Fruit fly (Drosophila melanogaster) whole organism, embryonic: ENCODE results near the gene PIG-T.
A peak's percentile ranks its signal among the peaks of the same experiment; 100 is the strongest.

Source experiments
- Atf3 ChIP-seq: fragments of 200-800 bp; sonication (Bioruptor generic); optimal IDR thresholded peaks from 3 replicates; lab custom pipeline; 2016; ENCODE audit warnings: missing biosample characterization, missing genetic modification characterization
- CG13123 ChIP-seq: fragments of 200-800 bp; sonication (Bioruptor generic); optimal IDR thresholded peaks from 2 replicates; lab custom pipeline; 2016; ENCODE audit warnings: missing biosample characterization, missing genetic modification characterization
- CG13894 ChIP-seq: fragments of 200-800 bp; sonication (Bioruptor generic); optimal IDR thresholded peaks from 3 replicates; lab custom pipeline; 2018; ENCODE audit warnings: missing biosample characterization, mild to moderate bottlenecking, missing genetic modification characterization, moderate library complexity
- CG14710 ChIP-seq: fragments of 200-800 bp; sonication (Bioruptor generic); optimal IDR thresholded peaks from 3 replicates; lab custom pipeline; 2019; ENCODE audit warnings: missing biosample characterization, mild to moderate bottlenecking, missing genetic modification characterization, moderate library complexity
- CG14860 ChIP-seq: fragments of 200-800 bp; sonication (Bioruptor generic); IDR thresholded peaks from 3 replicates; pipeline ENCODE4 v1.3.6; 2022; ENCODE audit warnings: missing biosample characterization, missing genetic modification characterization; ENCODE audit not compliant: partially characterized antibody
- CG1529 ChIP-seq: fragments of 200-800 bp; sonication (Bioruptor generic); optimal IDR thresholded peaks from 3 replicates; lab custom pipeline; 2018; ENCODE audit warnings: missing biosample characterization, missing genetic modification characterization
- CG17612 ChIP-seq: fragments of 200-800 bp; sonication (Bioruptor generic); IDR thresholded peaks from 2 replicates; pipeline ENCODE4 v1.3.6; 2022; ENCODE audit warnings: missing biosample characterization, missing genetic modification characterization
- CG2116 ChIP-seq: fragments of 200-800 bp; sonication (Bioruptor generic); optimal IDR thresholded peaks from 3 replicates; lab custom pipeline; 2018; ENCODE audit warnings: missing biosample characterization, mild to moderate bottlenecking, missing genetic modification characterization
- CG2889 ChIP-seq: fragments of 200-800 bp; sonication (Bioruptor generic); IDR thresholded peaks from 3 replicates; pipeline ENCODE4 v1.3.6; 2022; ENCODE audit warnings: missing biosample characterization, missing genetic modification characterization
- CG31365 ChIP-seq: fragments of 200-800 bp; sonication (Bioruptor generic); optimal IDR thresholded peaks from 2 replicates; lab custom pipeline; 2018; ENCODE audit warnings: missing biosample characterization, mild to moderate bottlenecking, missing genetic modification characterization
- CG31441 ChIP-seq: fragments of 200-800 bp; sonication (Bioruptor generic); IDR thresholded peaks from 2 replicates; pipeline ENCODE4 v1.3.6; 2022; ENCODE audit warnings: missing biosample characterization, missing genetic modification characterization
- CG3163 ChIP-seq: fragments of 200-800 bp; sonication (Bioruptor generic); optimal IDR thresholded peaks from 3 replicates; lab custom pipeline; 2016; ENCODE audit warnings: missing biosample characterization, missing genetic modification characterization
- CG3407 ChIP-seq: fragments of 200-800 bp; sonication (Bioruptor generic); optimal IDR thresholded peaks from 2 replicates; lab custom pipeline; 2018; ENCODE audit warnings: missing biosample characterization, mild to moderate bottlenecking, missing genetic modification characterization
- CG3838 ChIP-seq: fragments of 200-800 bp; sonication (Bioruptor generic); optimal IDR thresholded peaks from 3 replicates; lab custom pipeline; 2016; ENCODE audit warnings: missing biosample characterization, missing genetic modification characterization
- CG4617 ChIP-seq: fragments of 200-800 bp; sonication (Bioruptor generic); optimal IDR thresholded peaks from 3 replicates; lab custom pipeline; 2016; ENCODE audit warnings: missing biosample characterization, missing genetic modification characterization, borderline replicate concordance
- CG7963 ChIP-seq: fragments of 200-800 bp; sonication (Bioruptor generic); IDR thresholded peaks from 3 replicates; pipeline ENCODE4 v1.3.6; 2022; ENCODE audit warnings: missing biosample characterization, missing genetic modification characterization; ENCODE audit not compliant: partially characterized antibody
- CG9727 ChIP-seq: fragments of 200-800 bp; sonication (Bioruptor generic); optimal IDR thresholded peaks from 3 replicates; lab custom pipeline; 2017; ENCODE audit warnings: missing biosample characterization, mild to moderate bottlenecking, missing genetic modification characterization
- Dfd ChIP-seq, 2 experiments: fragments of >200 bp; optimal IDR thresholded peaks; 2 replicates each; lab custom pipeline; 2017; ENCODE audit warnings: missing biosample characterization in 2 of 2, missing genetic modification characterization in 2 of 2
- Eip74EF ChIP-seq, 2 experiments: fragments of 200-800 bp in 1 of 2; fragments of >200 bp in 1 of 2; sonication (Bioruptor generic) in 1 of 2; optimal IDR thresholded peaks; 2 replicates each; lab custom pipeline; 2017 to 2019; ENCODE audit warnings: missing biosample characterization in 2 of 2, missing genetic modification characterization in 2 of 2, mild to moderate bottlenecking in 1 of 2, moderate library complexity in 1 of 2
- Ets97D ChIP-seq: fragments of 200-800 bp; sonication (Bioruptor generic); optimal IDR thresholded peaks from 3 replicates; lab custom pipeline; 2016; ENCODE audit warnings: missing biosample characterization, missing genetic modification characterization
- HLHmδ ChIP-seq: fragments of 200-800 bp; sonication (Bioruptor generic); optimal IDR thresholded peaks from 2 replicates; lab custom pipeline; 2018; ENCODE audit warnings: missing biosample characterization, mild to moderate bottlenecking, missing genetic modification characterization, moderate library complexity
- Hey ChIP-seq: fragments of 200-800 bp; sonication (Bioruptor generic); optimal IDR thresholded peaks from 3 replicates; lab custom pipeline; 2018; ENCODE audit warnings: missing biosample characterization, mild to moderate bottlenecking, missing genetic modification characterization
- Hr39 ChIP-seq: fragments of >200 bp; optimal IDR thresholded peaks from 2 replicates; lab custom pipeline; 2017
- Myb ChIP-seq: fragments of 200-800 bp; sonication (Bioruptor generic); optimal IDR thresholded peaks from 2 replicates; lab custom pipeline; 2016; ENCODE audit warnings: missing biosample characterization, missing genetic modification characterization
- Neu2 ChIP-seq: fragments of 200-800 bp; sonication (Bioruptor generic); optimal IDR thresholded peaks from 3 replicates; lab custom pipeline; 2016; ENCODE audit warnings: missing biosample characterization, missing genetic modification characterization, borderline replicate concordance
- Ravus ChIP-seq: fragments of 200-800 bp; sonication (Bioruptor generic); IDR thresholded peaks from 2 replicates; pipeline ENCODE4 v1.3.6; 2022; ENCODE audit warnings: missing biosample characterization, missing genetic modification characterization
- Side ChIP-seq: fragments of 200-800 bp; sonication (Bioruptor generic); optimal IDR thresholded peaks from 2 replicates; lab custom pipeline; 2016; ENCODE audit warnings: missing biosample characterization, missing genetic modification characterization
- Six4 ChIP-seq: fragments of 200-800 bp; sonication (Bioruptor generic); optimal IDR thresholded peaks from 2 replicates; lab custom pipeline; 2016; ENCODE audit warnings: missing biosample characterization, missing genetic modification characterization
- Sox100B ChIP-seq: fragments of 200-800 bp; sonication (Bioruptor generic); optimal IDR thresholded peaks from 3 replicates; lab custom pipeline; 2018; ENCODE audit warnings: missing biosample characterization, mild to moderate bottlenecking, missing genetic modification characterization
- Usf ChIP-seq: fragments of 200-800 bp; sonication (Bioruptor generic); optimal IDR thresholded peaks from 2 replicates; lab custom pipeline; 2017; ENCODE audit warnings: missing genotype, missing biosample characterization, missing genetic modification characterization
- YL-1 ChIP-seq: fragments of 200-800 bp; sonication (Bioruptor generic); optimal IDR thresholded peaks from 3 replicates; lab custom pipeline; 2017; ENCODE audit warnings: missing biosample characterization, mild to moderate bottlenecking, missing genetic modification characterization
- bigmax ChIP-seq: fragments of 200-800 bp; sonication (Bioruptor generic); optimal IDR thresholded peaks from 2 replicates; lab custom pipeline; 2018; ENCODE audit warnings: missing biosample characterization, mild to moderate bottlenecking, missing genetic modification characterization
- bowl ChIP-seq: fragments of 200-800 bp; sonication (Bioruptor generic); IDR thresholded peaks from 2 replicates; pipeline ENCODE4 v1.3.6; 2022; ENCODE audit warnings: missing biosample characterization, missing genetic modification characterization
- cad ChIP-seq: fragments of >200 bp; optimal IDR thresholded peaks from 2 replicates; lab custom pipeline; 2017; ENCODE audit warnings: missing biosample characterization, missing genetic modification characterization
- cas ChIP-seq: fragments of 200-800 bp; sonication (Bioruptor generic); IDR thresholded peaks from 2 replicates; pipeline ENCODE4 v1.3.6; 2022; ENCODE audit warnings: missing biosample characterization, missing genetic modification characterization
- chn ChIP-seq: fragments of 200-800 bp; sonication (Bioruptor generic); optimal IDR thresholded peaks from 2 replicates; lab custom pipeline; 2016; ENCODE audit warnings: missing biosample characterization, missing genetic modification characterization
- dan ChIP-seq: fragments of 200-800 bp; sonication (Bioruptor generic); IDR thresholded peaks from 2 replicates; pipeline ENCODE4 v1.3.6; 2022; ENCODE audit warnings: missing biosample characterization, missing genetic modification characterization
- dimm ChIP-seq: fragments of 200-800 bp; sonication (Bioruptor generic); IDR thresholded peaks from 2 replicates; pipeline ENCODE4 v1.3.6; 2022; ENCODE audit warnings: missing biosample characterization, missing genetic modification characterization
- emc ChIP-seq: fragments of 200-800 bp; sonication (Bioruptor generic); optimal IDR thresholded peaks from 2 replicates; lab custom pipeline; 2016; ENCODE audit warnings: missing biosample characterization, missing genetic modification characterization
- fd3F ChIP-seq: fragments of 200-800 bp; sonication (Bioruptor generic); optimal IDR thresholded peaks from 2 replicates; lab custom pipeline; 2018; ENCODE audit warnings: missing biosample characterization, mild to moderate bottlenecking, missing genetic modification characterization, moderate library complexity
- hbn ChIP-seq: fragments of 200-800 bp; sonication (Bioruptor generic); IDR thresholded peaks from 2 replicates; pipeline ENCODE4 v1.3.6; 2022; ENCODE audit warnings: missing biosample characterization, missing genetic modification characterization; ENCODE audit not compliant: partially characterized antibody
- inv ChIP-seq: fragments of 200-800 bp; sonication (Bioruptor generic); IDR thresholded peaks from 2 replicates; pipeline ENCODE4 v1.3.6; 2022; ENCODE audit warnings: missing biosample characterization, missing genetic modification characterization; ENCODE audit not compliant: partially characterized antibody
- mirr ChIP-seq: fragments of 200-800 bp; sonication (Bioruptor generic); optimal IDR thresholded peaks from 3 replicates; lab custom pipeline; 2018; ENCODE audit warnings: missing biosample characterization, mild to moderate bottlenecking, missing genetic modification characterization
- p53 ChIP-seq: fragments of 200-800 bp; sonication (Bioruptor generic); optimal IDR thresholded peaks from 2 replicates; lab custom pipeline; 2016; ENCODE audit warnings: missing biosample characterization, missing genetic modification characterization
- pho ChIP-seq: fragments of 200-800 bp; sonication (Bioruptor generic); optimal IDR thresholded peaks from 2 replicates; lab custom pipeline; 2016; ENCODE audit warnings: missing biosample characterization, missing genetic modification characterization
- pros ChIP-seq: fragments of 200-800 bp; sonication (Bioruptor generic); optimal IDR thresholded peaks from 3 replicates; lab custom pipeline; 2019; ENCODE audit warnings: missing biosample characterization, mild to moderate bottlenecking, missing genetic modification characterization, moderate library complexity
- schlank ChIP-seq: fragments of 200-800 bp; sonication (Bioruptor generic); optimal IDR thresholded peaks from 2 replicates; lab custom pipeline; 2018; ENCODE audit warnings: missing biosample characterization, mild to moderate bottlenecking, missing genetic modification characterization
- sens-2 ChIP-seq: fragments of 200-800 bp; sonication (Bioruptor generic); IDR thresholded peaks from 2 replicates; pipeline ENCODE4 v1.3.6; 2022; ENCODE audit warnings: missing biosample characterization, missing genetic modification characterization
- so ChIP-seq: fragments of 200-800 bp; sonication (Bioruptor generic); IDR thresholded peaks from 3 replicates; pipeline ENCODE4 v1.3.6; 2022; ENCODE audit warnings: missing biosample characterization, missing genetic modification characterization
- unpg ChIP-seq: fragments of 200-800 bp; sonication (Bioruptor generic); optimal IDR thresholded peaks from 3 replicates; lab custom pipeline; 2018; ENCODE audit warnings: missing biosample characterization, mild to moderate bottlenecking, missing genetic modification characterization, moderate library complexity
- z ChIP-seq: fragments of 200-800 bp; sonication (Bioruptor generic); IDR thresholded peaks from 3 replicates; pipeline ENCODE4 v1.3.6; 2022; ENCODE audit warnings: missing biosample characterization, missing genetic modification characterization

The PIG-T gene

dm6 chrX:8455019-8455555 is 48.0 kb upstream of the PIG-T start, which contains the start of gene org-1 (continued):
- TF ChIP-seq so (peak; percentile 95), CG2116 (GFP tag; lab: Kevin White, UChicago) (peak; percentile 52), CG3838 (GFP tag; lab: Kevin White, UChicago) (peak; percentile 50), sens-2 (GFP tag; lab: Robert Waterston, UW) (peak; percentile 97), CG17612 (GFP tag; lab: Robert Waterston, UW) (peak; percentile 89), unpg (GFP tag; lab: Kevin White, UChicago) (peak; percentile 97), dan (GFP tag; lab: Robert Waterston, UW) (peak; percentile 98), mirr (GFP tag; lab: Kevin White, UChicago) (peak; percentile 78), emc (GFP tag; lab: Kevin White, UChicago) (peak; percentile 66), Dfd (GFP tag; optimal IDR thresholded peaks at IDR 0.05; lab: Kevin White, UChicago) (no peak), Usf (GFP tag; lab: Kevin White, UChicago) (peak; percentile 91), bowl (GFP tag; lab: Robert Waterston, UW) (peak; percentile 93), hbn (GFP tag; lab: Robert Waterston, UW) (no peak), z (GFP tag; lab: Robert Waterston, UW) (peak; percentile 82), CG2889 (GFP tag; lab: Robert Waterston, UW) (peak; percentile 94), chn (GFP tag; lab: Kevin White, UChicago) (peak; percentile 89), Ets97D (GFP tag; lab: Kevin White, UChicago) (peak; percentile 57), inv (GFP tag; lab: Robert Waterston, UW) (peak; percentile 24; the same call in 1 of the 2 replicates), Six4 (GFP tag; lab: Kevin White, UChicago) (peak; percentile 93), Myb (GFP tag; lab: Kevin White, UChicago) (peak; percentile 60), Atf3 (GFP tag; lab: Kevin White, UChicago) (peak; percentile 86), YL-1 (GFP tag; lab: Kevin White, UChicago) (peak; percentile 77), Neu2 (GFP tag; lab: Kevin White, UChicago) (no peak), Side (GFP tag; lab: Kevin White, UChicago) (peak; percentile 67), CG31365 (tag; lab: Kevin White, UChicago) (peak; percentile 76), schlank (peak; percentile 70), CG13123 (GFP tag; lab: Kevin White, UChicago) (peak; percentile 90), CG7963 (GFP tag; lab: Robert Waterston, UW) (no peak), CG3163 (peak; percentile 61), cad (GFP tag; lab: Kevin White, UChicago) (no peak), dimm (GFP tag; lab: Robert Waterston, UW) (peak; percentile 96), Hr39 (peak; percentile 30), CG13894 (tag; lab: Kevin White, UChicago) (peak; percentile 68), Eip74EF (GFP tag; optimal IDR thresholded peaks at IDR 0.05; lab: Kevin White, UChicago) (peak in 1 of 2 experiments; percentile 88), CG31441 (GFP tag; lab: Robert Waterston, UW) (peak; percentile 86), Sox100B (GFP tag; lab: Kevin White, UChicago) (peak; percentile 88), CG1529 (GFP tag; lab: Kevin White, UChicago) (peak; percentile 94), CG4617 (GFP tag; lab: Kevin White, UChicago) (peak; percentile 78), pros (GFP tag; lab: Kevin White, UChicago) (peak; percentile 23), bigmax (GFP tag; lab: Kevin White, UChicago) (peak; percentile 25), CG3407 (peak; percentile 93), CG14710 (tag; lab: Kevin White, UChicago) (peak; percentile 95), CG9727 (GFP tag; lab: Kevin White, UChicago) (peak; percentile 97), HLHmδ (GFP tag; lab: Kevin White, UChicago) (peak; percentile 7), Hey (tag; lab: Kevin White, UChicago) (peak; percentile 75), CG14860 (GFP tag; lab: Robert Waterston, UW) (no peak), p53 (GFP tag; lab: Kevin White, UChicago) (no peak), fd3F (GFP tag; lab: Kevin White, UChicago) (peak; percentile 88), Ravus (GFP tag; lab: Robert Waterston, UW) (peak; percentile 93), pho (peak; percentile 66), cas (GFP tag; lab: Robert Waterston, UW) (peak; percentile 92)
